Worm (Caenorhabditis elegans) whole organism, L3 larva: ENCODE results near the gene sru-7.

Source experiments
- R02D3.7 ChIP-seq: fragments of 150-350 bp; optimal IDR thresholded peaks from 2 replicates; lab custom pipeline; 2014; ENCODE audit warnings: missing biosample characterization, missing genetic modification characterization
- ZK546.5 ChIP-seq: sonication (generic microtip); optimal IDR thresholded peaks from 2 replicates; lab custom pipeline; 2017; ENCODE audit warnings: missing biosample characterization, missing genetic modification characterization
- aly-2 ChIP-seq: fragments of 150-350 bp; optimal IDR thresholded peaks from 2 replicates; lab custom pipeline; 2014; ENCODE audit warnings: missing biosample characterization, missing genetic modification characterization
- ama-1 ChIP-seq: fragments of 150-350 bp; optimal IDR thresholded peaks from 2 replicates; lab custom pipeline; 2018
- ceh-16 ChIP-seq: sonication (generic microtip); optimal IDR thresholded peaks from 2 replicates; lab custom pipeline; 2017; ENCODE audit warnings: missing biosample characterization, missing genetic modification characterization
- ceh-28 ChIP-seq: fragments of 150-350 bp; optimal IDR thresholded peaks from 2 replicates; lab custom pipeline; 2014; ENCODE audit warnings: missing biosample characterization, missing genetic modification reagents, missing genetic modification characterization
- ceh-82 ChIP-seq: fragments of 150-350 bp; optimal IDR thresholded peaks from 2 replicates; lab custom pipeline; 2014; ENCODE audit warnings: missing biosample characterization, missing genetic modification characterization
- ceh-9 ChIP-seq: sonication (generic microtip); optimal IDR thresholded peaks from 2 replicates; lab custom pipeline; 2018; ENCODE audit warnings: missing biosample characterization, missing genetic modification characterization
- daf-12 ChIP-seq: fragments of 150-350 bp; optimal IDR thresholded peaks from 2 replicates; lab custom pipeline; 2014; ENCODE audit warnings: missing biosample characterization, missing genetic modification reagents, missing genetic modification characterization
- egl-27 ChIP-seq: sonication (generic microtip); optimal IDR thresholded peaks from 4 replicates; lab custom pipeline; 2017; ENCODE audit warnings: missing biosample characterization, missing genetic modification reagents, missing genetic modification characterization
- egl-5 ChIP-seq: fragments of 150-350 bp; optimal IDR thresholded peaks from 2 replicates; lab custom pipeline; 2017; ENCODE audit warnings: missing biosample characterization, missing genetic modification reagents, missing genetic modification characterization, inconsistent platforms
- elt-1 ChIP-seq: fragments of 150-350 bp; optimal IDR thresholded peaks from 2 replicates; lab custom pipeline; 2014; ENCODE audit warnings: missing biosample characterization, missing genetic modification characterization
- elt-2 ChIP-seq: sonication (generic microtip); optimal IDR thresholded peaks from 2 replicates; lab custom pipeline; 2016; ENCODE audit warnings: missing genetic modification reagents, mild to moderate bottlenecking, missing genetic modification characterization, missing compliant biosample characterization
- elt-3 ChIP-seq, 3 experiments: fragments of 150-350 bp in 1 of 3; sonication (generic microtip) in 2 of 3; optimal IDR thresholded peaks; 2 replicates in 2 of 3; 4 replicates in 1 of 3; lab custom pipeline; 2014 to 2017; ENCODE audit warnings: missing biosample characterization in 3 of 3, missing genetic modification characterization in 3 of 3
- eor-1 ChIP-seq, 2 experiments: fragments of 150-350 bp; optimal IDR thresholded peaks; 2 replicates each; lab custom pipeline; 2014 to 2018; ENCODE audit warnings: missing biosample characterization in 2 of 2, missing genetic modification characterization in 2 of 2
- fkh-10 ChIP-seq: sonication (generic microtip); optimal IDR thresholded peaks from 2 replicates; lab custom pipeline; 2017; ENCODE audit warnings: missing biosample characterization, missing genetic modification reagents, missing genetic modification characterization
- fkh-2 ChIP-seq: fragments of 150-350 bp; optimal IDR thresholded peaks from 2 replicates; lab custom pipeline; 2014; ENCODE audit warnings: missing biosample characterization, missing genetic modification reagents, missing genetic modification characterization
- fos-1 ChIP-seq: fragments of 150-350 bp; optimal IDR thresholded peaks from 2 replicates; lab custom pipeline; 2014; ENCODE audit warnings: missing biosample characterization, missing genetic modification characterization
- hmg-11 ChIP-seq: sonication (generic microtip); optimal IDR thresholded peaks from 2 replicates; lab custom pipeline; 2016; ENCODE audit warnings: missing genetic modification characterization, missing compliant biosample characterization
- jun-1 ChIP-seq: fragments of 150-350 bp; optimal IDR thresholded peaks from 2 replicates; lab custom pipeline; 2014; ENCODE audit warnings: missing biosample characterization, missing genetic modification reagents, missing genetic modification characterization
- lin-15B ChIP-seq: fragments of 150-350 bp; optimal IDR thresholded peaks from 2 replicates; lab custom pipeline; 2014; ENCODE audit warnings: missing biosample characterization, missing genetic modification characterization
- lin-39 ChIP-seq: fragments of 150-350 bp; optimal IDR thresholded peaks from 2 replicates; lab custom pipeline; 2018; ENCODE audit warnings: missing biosample characterization, missing genetic modification reagents, missing genetic modification characterization
- lsy-12 ChIP-seq: sonication (generic microtip); optimal IDR thresholded peaks from 2 replicates; lab custom pipeline; 2016; ENCODE audit warnings: mild to moderate bottlenecking, missing genetic modification characterization, missing compliant biosample characterization
- mdl-1 ChIP-seq: fragments of 150-350 bp; optimal IDR thresholded peaks from 2 replicates; lab custom pipeline; 2014; ENCODE audit warnings: missing biosample characterization, missing genetic modification characterization
- mml-1 ChIP-seq: fragments of 150-350 bp; sonication (generic microtip); optimal IDR thresholded peaks from 3 replicates; lab custom pipeline; 2014; ENCODE audit warnings: missing biosample characterization, missing genetic modification characterization
- nfya-1 ChIP-seq: sonication (generic microtip); optimal IDR thresholded peaks from 2 replicates; lab custom pipeline; 2017; ENCODE audit warnings: missing genetic modification characterization, mild to moderate bottlenecking, missing compliant biosample characterization, antibody characterized with exemption, moderate library complexity; ENCODE audit not compliant: insufficient read depth
- nhr-11 ChIP-seq: fragments of 150-350 bp; optimal IDR thresholded peaks from 2 replicates; lab custom pipeline; 2014; ENCODE audit warnings: missing biosample characterization, missing genetic modification characterization
- nhr-12 ChIP-seq: fragments of 150-350 bp; optimal IDR thresholded peaks from 2 replicates; lab custom pipeline; 2014; ENCODE audit warnings: missing biosample characterization, missing genetic modification characterization
- nhr-23 ChIP-seq: fragments of 150-350 bp; optimal IDR thresholded peaks from 2 replicates; lab custom pipeline; 2014; ENCODE audit warnings: missing biosample characterization, missing genetic modification reagents, missing genetic modification characterization
- nhr-237 ChIP-seq: fragments of 150-350 bp; optimal IDR thresholded peaks from 2 replicates; lab custom pipeline; 2014; ENCODE audit warnings: missing biosample characterization, missing genetic modification characterization
- nhr-25 ChIP-seq: sonication (generic microtip); optimal IDR thresholded peaks from 2 replicates; lab custom pipeline; 2017; ENCODE audit warnings: missing biosample characterization, missing genetic modification characterization
- nhr-28 ChIP-seq: fragments of 150-350 bp; optimal IDR thresholded peaks from 2 replicates; lab custom pipeline; 2014; ENCODE audit warnings: missing biosample characterization, missing genetic modification characterization
- nhr-43 ChIP-seq: sonication (generic microtip); optimal IDR thresholded peaks from 2 replicates; lab custom pipeline; 2016; ENCODE audit warnings: mild to moderate bottlenecking, missing genetic modification characterization, missing compliant biosample characterization; ENCODE audit not compliant: poor library complexity, severe bottlenecking
- nhr-67 ChIP-seq: fragments of 150-350 bp; optimal IDR thresholded peaks from 2 replicates; lab custom pipeline; 2014; ENCODE audit warnings: missing biosample characterization, missing genetic modification characterization
- nhr-76 ChIP-seq: fragments of 150-350 bp; sonication (generic microtip); optimal IDR thresholded peaks from 5 replicates; lab custom pipeline; 2014; ENCODE audit warnings: missing biosample characterization, missing genetic modification characterization
- nhr-77 ChIP-seq: fragments of 150-350 bp; optimal IDR thresholded peaks from 2 replicates; lab custom pipeline; 2014; ENCODE audit warnings: missing biosample characterization, missing genetic modification characterization
- pha-4 ChIP-seq: fragments of 150-350 bp; optimal IDR thresholded peaks from 2 replicates; lab custom pipeline; 2014; ENCODE audit warnings: missing biosample characterization, missing genetic modification reagents, missing genetic modification characterization
- pqm-1 ChIP-seq: fragments of 150-350 bp; optimal IDR thresholded peaks from 2 replicates; lab custom pipeline; 2017; ENCODE audit warnings: missing biosample characterization, missing genetic modification characterization, inconsistent platforms
- sea-2 ChIP-seq: fragments of 150-350 bp; sonication (generic microtip); optimal IDR thresholded peaks from 4 replicates; lab custom pipeline; 2014; ENCODE audit warnings: missing biosample characterization, missing genetic modification reagents, missing genetic modification characterization
- skn-1 ChIP-seq: fragments of 150-350 bp; optimal IDR thresholded peaks from 2 replicates; lab custom pipeline; 2014; ENCODE audit warnings: missing biosample characterization, missing genetic modification characterization
- snpc-4 ChIP-seq: fragments of 150-350 bp; optimal IDR thresholded peaks from 2 replicates; lab custom pipeline; 2014; ENCODE audit warnings: missing biosample characterization, missing genetic modification characterization
- tbx-2 ChIP-seq: sonication (generic microtip); optimal IDR thresholded peaks from 2 replicates; lab custom pipeline; 2016; ENCODE audit warnings: mild to moderate bottlenecking, missing genetic modification characterization, missing compliant biosample characterization
- unc-39 ChIP-seq: sonication (generic microtip); optimal IDR thresholded peaks from 4 replicates; lab custom pipeline; 2017; ENCODE audit warnings: missing biosample characterization, missing genetic modification characterization
- unc-62 ChIP-seq: fragments of 150-350 bp; sonication (generic microtip); optimal IDR thresholded peaks from 4 replicates; lab custom pipeline; 2014; ENCODE audit warnings: missing biosample characterization, missing genetic modification reagents, missing genetic modification characterization
- zag-1 ChIP-seq: fragments of 150-350 bp; optimal IDR thresholded peaks from 2 replicates; lab custom pipeline; 2014; ENCODE audit warnings: missing biosample characterization, missing genetic modification characterization
- ztf-11 ChIP-seq: fragments of 150-350 bp; optimal IDR thresholded peaks from 2 replicates; lab custom pipeline; 2014; ENCODE audit warnings: missing biosample characterization, missing genetic modification characterization
- ztf-4 ChIP-seq: fragments of 150-350 bp; optimal IDR thresholded peaks from 2 replicates; lab custom pipeline; 2014; ENCODE audit warnings: missing biosample characterization, missing genetic modification characterization

Gene sru-7

ce11 chrIV:8528345-8528744 is 36.0 kb downstream of the sru-7 start:
- peak; percentile 12 for TF ChIP-seq mdl-1 (tag; lab: Kevin White, UChicago)
- peak; percentile 53 for TF ChIP-seq jun-1
- no peak for TF ChIP-seq mml-1
- no peak for TF ChIP-seq fkh-10 (GFP tag; lab: Kevin White, UChicago)
- no peak for TF ChIP-seq sea-2 (GFP tag; lab: Kevin White, UChicago)
- TF ChIP-seq nfya-1 (tag; lab: Kevin White, UChicago): peak; percentile 15
- peak; percentile 94 for TF ChIP-seq elt-2 (tag; lab: Kevin White, UChicago)
- TF ChIP-seq nhr-237 (tag; lab: Kevin White, UChicago): no peak
- no peak for TF ChIP-seq ceh-9 (tag; lab: Kevin White, UChicago)
- TF ChIP-seq hmg-11 (tag; lab: Kevin White, UChicago): no peak
- TF ChIP-seq nhr-12 (tag; lab: Kevin White, UChicago): no peak
- TF ChIP-seq ceh-82: no peak
- peak; percentile 87 for TF ChIP-seq nhr-43 (tag; lab: Kevin White, UChicago)
- peak; percentile 51 for TF ChIP-seq pha-4 (tag; lab: Kevin White, UChicago)
- peak; percentile 20 for TF ChIP-seq unc-62 (GFP tag; lab: Kevin White, UChicago)
- no peak for TF ChIP-seq eor-1 (tag; optimal IDR thresholded peaks at IDR 0.05; lab: Kevin White, UChicago)
- peak; percentile 32 for TF ChIP-seq nhr-25
- TF ChIP-seq pqm-1 (tag; lab: Kevin White, UChicago): peak; percentile 80
- TF ChIP-seq nhr-23 (tag; lab: Kevin White, UChicago): peak; percentile 34
- TF ChIP-seq, all 47 proteins: peak for 10

ce11 chrIV:8529039-8529438 is 36.7 kb downstream of the sru-7 start:
- TF ChIP-seq nhr-12 (tag; lab: Kevin White, UChicago) (no peak), ama-1 (lab: Kevin White, UChicago) (peak; percentile 36), unc-39 (tag; lab: Kevin White, UChicago) (no peak), mml-1 (no peak), nhr-67 (no peak), fos-1 (tag; lab: Kevin White, UChicago) (no peak), tbx-2 (tag; lab: Kevin White, UChicago) (peak; percentile 41), ceh-28 (tag; lab: Kevin White, UChicago) (no peak), pqm-1 (tag; lab: Kevin White, UChicago) (no peak), egl-27 (tag; lab: Kevin White, UChicago) (no peak), nhr-28 (tag; lab: Kevin White, UChicago) (no peak), hmg-11 (tag; lab: Kevin White, UChicago) (no peak), elt-1 (tag; lab: Kevin White, UChicago) (no peak), unc-62 (GFP tag; lab: Kevin White, UChicago) (no peak), ceh-9 (tag; lab: Kevin White, UChicago) (no peak), R02D3.7 (no peak), fkh-2 (tag; lab: Kevin White, UChicago) (no peak), lin-39 (no peak), mdl-1 (tag; lab: Kevin White, UChicago) (peak; percentile 35), zag-1 (tag; lab: Kevin White, UChicago) (no peak), lin-15B (tag; lab: Kevin White, UChicago) (no peak), eor-1 (tag; optimal IDR thresholded peaks at IDR 0.05; lab: Kevin White, UChicago) (no peak), nhr-25 (peak; percentile 92), daf-12 (peak; percentile 18), elt-2 (tag; lab: Kevin White, UChicago) (no peak), ztf-4 (tag; lab: Kevin White, UChicago) (no peak), elt-3 (tag; optimal IDR thresholded peaks at IDR 0.05; lab: Kevin White, UChicago) (peak in 1 of 3 experiments; percentile 22), jun-1 (no peak), nhr-11 (tag; lab: Kevin White, UChicago) (no peak), aly-2 (tag; lab: Kevin White, UChicago) (no peak), nhr-77 (tag; lab: Kevin White, UChicago) (no peak), nhr-237 (tag; lab: Kevin White, UChicago) (no peak), egl-5 (tag; lab: Kevin White, UChicago) (no peak), ZK546.5 (tag; lab: Kevin White, UChicago) (no peak), ztf-11 (no peak), skn-1 (tag; lab: Kevin White, UChicago) (no peak), nhr-23 (tag; lab: Kevin White, UChicago) (peak; percentile 95), pha-4 (tag; lab: Kevin White, UChicago) (no peak), ceh-16 (tag; lab: Kevin White, UChicago) (no peak), snpc-4 (tag; lab: Kevin White, UChicago) (no peak), sea-2 (GFP tag; lab: Kevin White, UChicago) (no peak), fkh-10 (GFP tag; lab: Kevin White, UChicago) (no peak), nhr-76 (no peak), lsy-12 (tag; lab: Kevin White, UChicago) (peak; percentile 55), nfya-1 (tag; lab: Kevin White, UChicago) (peak; percentile 9), ceh-82 (no peak), nhr-43 (tag; lab: Kevin White, UChicago) (peak; percentile 96)
